Fruit fly (Drosophila melanogaster): ENCODE data around the gene CG11586.

dm6 chr3L:4265836-4266235 lies 3.6 kb upstream of the CG11586 start:
- TF ChIP-seq CG12605 (GFP tag; IDR thresholded peaks at IDR 0.05): no peak
- TF ChIP-seq CG32121 (GFP tag; IDR thresholded peaks at IDR 0.05): no peak
- no peak for TF ChIP-seq Pif1A (GFP tag; optimal IDR thresholded peaks at IDR 0.05)
- no peak for TF ChIP-seq CG14655 (GFP tag; optimal IDR thresholded peaks at IDR 0.05)
- no peak for TF ChIP-seq gl (tag; optimal IDR thresholded peaks at IDR 0.05)
- no peak for TF ChIP-seq Ets98B (GFP tag; IDR thresholded peaks at IDR 0.05)
- no peak for TF ChIP-seq CG4496 (GFP tag; IDR thresholded peaks at IDR 0.05)
- no peak for TF ChIP-seq Snoo (tag; optimal IDR thresholded peaks at IDR 0.05)
- TF ChIP-seq CG15710 (tag; optimal IDR thresholded peaks at IDR 0.05): no peak
- no peak for TF ChIP-seq Pif1B (GFP tag; optimal IDR thresholded peaks at IDR 0.05)
- no peak for TF ChIP-seq CG13204 (GFP tag; optimal IDR thresholded peaks at IDR 0.05)
- TF ChIP-seq rn (GFP tag; IDR thresholded peaks at IDR 0.05): no peak
- TF ChIP-seq D1 (tag; optimal IDR thresholded peaks at IDR 0.05): no peak
